Fruit fly (Drosophila melanogaster) whole organism, embryonic: ENCODE results near the gene CG5214.

Experiments
- Abd-B ChIP-seq: fragments of 200-800 bp; sonication (Bioruptor generic); optimal IDR thresholded peaks from 2 replicates; lab custom pipeline; 2018; ENCODE audit warnings: missing biosample characterization, mild to moderate bottlenecking, missing genetic modification characterization, moderate library complexity
- Awh ChIP-seq: fragments of 200-800 bp; sonication (Bioruptor generic); IDR thresholded peaks from 2 replicates; pipeline ENCODE4, ENCODE4 v1.3.6; 2022; ENCODE audit warnings: missing biosample characterization, missing genetic modification characterization
- CG10209 ChIP-seq: fragments of 200-800 bp; sonication (Bioruptor generic); optimal IDR thresholded peaks from 3 replicates; lab custom pipeline; 2017; ENCODE audit warnings: missing biosample characterization, mild to moderate bottlenecking, missing genetic modification characterization, missing genetic modification reagents
- CG10462 ChIP-seq: fragments of 200-800 bp; sonication (Bioruptor generic); optimal IDR thresholded peaks from 2 replicates; lab custom pipeline; 2016; ENCODE audit warnings: missing biosample characterization, missing genetic modification characterization
- CG10979 ChIP-seq: fragments of 200-800 bp; sonication (Bioruptor generic); optimal IDR thresholded peaks from 2 replicates; lab custom pipeline; 2018; ENCODE audit warnings: missing biosample characterization, mild to moderate bottlenecking, missing genetic modification characterization, moderate library complexity
- CG11247 ChIP-seq: fragments of 200-800 bp; sonication (Bioruptor generic); IDR thresholded peaks from 2 replicates; pipeline ENCODE4 v1.3.6; 2022; ENCODE audit warnings: missing biosample characterization, missing genetic modification characterization
- CG11504 ChIP-seq: fragments of 200-800 bp; sonication (Bioruptor generic); optimal IDR thresholded peaks from 3 replicates; lab custom pipeline; 2019; ENCODE audit warnings: missing biosample characterization, mild to moderate bottlenecking, missing genetic modification characterization, moderate library complexity
- CG12391 ChIP-seq: fragments of 200-800 bp; sonication (Bioruptor generic); optimal IDR thresholded peaks from 3 replicates; lab custom pipeline; 2018; ENCODE audit warnings: missing biosample characterization, mild to moderate bottlenecking, missing genetic modification characterization, moderate library complexity
- CG13624 ChIP-seq: fragments of 200-800 bp; sonication (Bioruptor generic); optimal IDR thresholded peaks from 2 replicates; lab custom pipeline; 2016; ENCODE audit warnings: missing biosample characterization, missing genetic modification characterization
- CG14710 ChIP-seq: fragments of 200-800 bp; sonication (Bioruptor generic); optimal IDR thresholded peaks from 3 replicates; lab custom pipeline; 2019; ENCODE audit warnings: missing biosample characterization, mild to moderate bottlenecking, missing genetic modification characterization, moderate library complexity
- CG15073 ChIP-seq: fragments of 200-800 bp; sonication (Bioruptor generic); optimal IDR thresholded peaks from 2 replicates; lab custom pipeline; 2016; ENCODE audit warnings: missing biosample characterization, missing genetic modification characterization
- CG1602 ChIP-seq: fragments of 200-800 bp; sonication (Bioruptor generic); optimal IDR thresholded peaks from 3 replicates; lab custom pipeline; 2016; ENCODE audit warnings: missing biosample characterization, missing genetic modification characterization
- CG17328 ChIP-seq: fragments of 200-800 bp; sonication (Bioruptor generic); IDR thresholded peaks from 2 replicates; pipeline ENCODE4 v1.3.6; 2022; ENCODE audit warnings: missing biosample characterization, missing genetic modification characterization
- CG18476 ChIP-seq: fragments of 200-800 bp; sonication (Bioruptor generic); optimal IDR thresholded peaks from 2 replicates; lab custom pipeline; 2016; ENCODE audit warnings: missing biosample characterization, mild to moderate bottlenecking, missing genetic modification characterization
- CG18619 ChIP-seq: fragments of 200-800 bp; sonication (Bioruptor generic); optimal IDR thresholded peaks from 3 replicates; lab custom pipeline; 2017; ENCODE audit warnings: missing biosample characterization, mild to moderate bottlenecking, missing genetic modification characterization
- CG31441 ChIP-seq: fragments of 200-800 bp; sonication (Bioruptor generic); IDR thresholded peaks from 2 replicates; pipeline ENCODE4 v1.3.6; 2022; ENCODE audit warnings: missing biosample characterization, missing genetic modification characterization
- CG34224 ChIP-seq: fragments of 200-800 bp; sonication (Bioruptor generic); IDR thresholded peaks from 3 replicates; pipeline ENCODE4 v1.3.6; 2022; ENCODE audit warnings: missing biosample characterization, missing genetic modification characterization; ENCODE audit not compliant: partially characterized antibody
- CG3995 ChIP-seq: fragments of 200-800 bp; sonication (Bioruptor generic); optimal IDR thresholded peaks from 3 replicates; lab custom pipeline; 2016; ENCODE audit warnings: missing biosample characterization, missing genetic modification characterization
- CG4617 ChIP-seq: fragments of 200-800 bp; sonication (Bioruptor generic); optimal IDR thresholded peaks from 3 replicates; lab custom pipeline; 2016; ENCODE audit warnings: missing biosample characterization, missing genetic modification characterization, borderline replicate concordance
- CG6765 ChIP-seq: fragments of 200-800 bp; sonication (Bioruptor generic); optimal IDR thresholded peaks from 3 replicates; lab custom pipeline; 2017; ENCODE audit warnings: missing biosample characterization, mild to moderate bottlenecking, missing genetic modification characterization
- CG7372 ChIP-seq: fragments of 200-800 bp; sonication (Bioruptor generic); IDR thresholded peaks from 2 replicates; pipeline ENCODE4 v1.3.6; 2022; ENCODE audit warnings: missing biosample characterization, missing genetic modification characterization
- CG7987 ChIP-seq: fragments of 200-800 bp; sonication (Bioruptor generic); optimal IDR thresholded peaks from 2 replicates; lab custom pipeline; 2018; ENCODE audit warnings: missing biosample characterization, mild to moderate bottlenecking, missing genetic modification characterization, moderate library complexity
- CG8765 ChIP-seq: fragments of 200-800 bp; sonication (Bioruptor generic); IDR thresholded peaks from 2 replicates; pipeline ENCODE4 v1.3.6; 2022; ENCODE audit warnings: missing biosample characterization, missing genetic modification characterization
- CG9797 ChIP-seq: fragments of 200-800 bp; sonication (Bioruptor generic); optimal IDR thresholded peaks from 3 replicates; lab custom pipeline; 2018; ENCODE audit warnings: missing biosample characterization, mild to moderate bottlenecking, missing genetic modification characterization
- CG9932 ChIP-seq: fragments of 200-800 bp; sonication (Bioruptor generic); IDR thresholded peaks from 2 replicates; pipeline ENCODE4 v1.3.6; 2022; ENCODE audit warnings: missing biosample characterization, missing genetic modification characterization
- CTCF ChIP-seq: fragments of 200-800 bp; sonication (Bioruptor generic); optimal IDR thresholded peaks from 2 replicates; lab custom pipeline; 2017; ENCODE audit warnings: missing biosample characterization, mild to moderate bottlenecking, missing genetic modification characterization, moderate library complexity
- D ChIP-seq, 2 experiments: fragments of 200-800 bp in 1 of 2; fragments of >200 bp in 1 of 2; sonication (Bioruptor generic) in 1 of 2; optimal IDR thresholded peaks; 2 replicates in 1 of 2; 3 replicates in 1 of 2; lab custom pipeline; 2017; ENCODE audit warnings: mild to moderate bottlenecking in 1 of 2, missing biosample characterization in 1 of 2, missing genetic modification characterization in 1 of 2, missing genetic modification reagents in 1 of 2
- Hmx ChIP-seq: fragments of 200-800 bp; sonication (Bioruptor generic); optimal IDR thresholded peaks from 2 replicates; lab custom pipeline; 2016; ENCODE audit warnings: missing biosample characterization, missing genetic modification characterization
- Lpt ChIP-seq: fragments of >200 bp; optimal IDR thresholded peaks from 2 replicates; lab custom pipeline; 2018; ENCODE audit warnings: missing biosample characterization, missing genetic modification characterization
- MTF-1 ChIP-seq: fragments of 200-800 bp; sonication (Bioruptor generic); optimal IDR thresholded peaks from 2 replicates; lab custom pipeline; 2018; ENCODE audit warnings: missing biosample characterization, mild to moderate bottlenecking, missing genetic modification characterization, borderline replicate concordance
- Mad ChIP-seq: fragments of 200-800 bp; sonication (Bioruptor generic); optimal IDR thresholded peaks from 2 replicates; lab custom pipeline; 2016; ENCODE audit warnings: missing biosample characterization, missing genetic modification characterization
- Myb ChIP-seq: fragments of 200-800 bp; sonication (Bioruptor generic); optimal IDR thresholded peaks from 2 replicates; lab custom pipeline; 2016; ENCODE audit warnings: missing biosample characterization, missing genetic modification characterization
- Rfx ChIP-seq: fragments of 200-800 bp; sonication (Bioruptor generic); IDR thresholded peaks from 2 replicates; pipeline ENCODE4 v1.3.6; 2022; ENCODE audit warnings: missing biosample characterization, missing genetic modification characterization
- Six4 ChIP-seq: fragments of 200-800 bp; sonication (Bioruptor generic); optimal IDR thresholded peaks from 2 replicates; lab custom pipeline; 2016; ENCODE audit warnings: missing biosample characterization, missing genetic modification characterization
- Trl ChIP-seq, 3 experiments: fragments of >200 bp in 2 of 3; fragments of 200-800 bp in 1 of 3; sonication (Bioruptor generic) in 1 of 3; optimal IDR thresholded peaks; 2 replicates in 1 of 3; 3 replicates in 2 of 3; lab custom pipeline; 2016 to 2017; ENCODE audit warnings: missing biosample characterization in 1 of 3, missing genetic modification characterization in 1 of 3
- Xrp1 ChIP-seq: fragments of 200-800 bp; sonication (Bioruptor generic); IDR thresholded peaks from 2 replicates; pipeline ENCODE4 v1.3.6; 2022; ENCODE audit warnings: missing biosample characterization, missing genetic modification characterization
- ab ChIP-seq: fragments of 200-800 bp; sonication (Bioruptor generic); optimal IDR thresholded peaks from 2 replicates; lab custom pipeline; 2016; ENCODE audit warnings: missing biosample characterization, missing genetic modification characterization
- cg ChIP-seq: fragments of 200-800 bp; sonication (Bioruptor generic); optimal IDR thresholded peaks from 3 replicates; lab custom pipeline; 2019; ENCODE audit warnings: missing biosample characterization, mild to moderate bottlenecking, missing genetic modification characterization, moderate library complexity
- chm ChIP-seq: fragments of 200-800 bp; sonication (Bioruptor generic); IDR thresholded peaks from 2 replicates; pipeline ENCODE4 v1.3.6; 2022; ENCODE audit warnings: missing biosample characterization, missing genetic modification characterization
- crp ChIP-seq, 2 experiments: fragments of 200-800 bp; sonication (Bioruptor generic); optimal IDR thresholded peaks; 2 replicates in 1 of 2; 3 replicates in 1 of 2; lab custom pipeline; 2017; ENCODE audit warnings: missing biosample characterization in 2 of 2, missing genetic modification characterization in 2 of 2, mild to moderate bottlenecking in 1 of 2, moderate library complexity in 1 of 2
- dpn ChIP-seq, 2 experiments: fragments of 200-800 bp; sonication (Bioruptor generic); optimal IDR thresholded peaks; 3 replicates each; lab custom pipeline; 2016; ENCODE audit warnings: missing biosample characterization in 2 of 2, missing genetic modification characterization in 2 of 2
- fd64A ChIP-seq: fragments of 200-800 bp; sonication (Bioruptor generic); optimal IDR thresholded peaks from 3 replicates; lab custom pipeline; 2018; ENCODE audit warnings: missing biosample characterization, mild to moderate bottlenecking, missing genetic modification characterization
- inv ChIP-seq: fragments of 200-800 bp; sonication (Bioruptor generic); IDR thresholded peaks from 2 replicates; pipeline ENCODE4 v1.3.6; 2022; ENCODE audit warnings: missing biosample characterization, missing genetic modification characterization; ENCODE audit not compliant: partially characterized antibody
- ken ChIP-seq: fragments of 200-800 bp; sonication (Bioruptor generic); IDR thresholded peaks from 3 replicates; pipeline ENCODE4 v1.3.6; 2022; ENCODE audit warnings: missing biosample characterization, missing genetic modification characterization
- nau ChIP-seq: fragments of 200-800 bp; sonication (Bioruptor generic); optimal IDR thresholded peaks from 3 replicates; lab custom pipeline; 2017; ENCODE audit warnings: missing biosample characterization, mild to moderate bottlenecking, missing genetic modification characterization, missing genetic modification reagents
- nerfin-1 ChIP-seq: fragments of 200-800 bp; sonication (Bioruptor generic); optimal IDR thresholded peaks from 3 replicates; lab custom pipeline; 2019; ENCODE audit warnings: missing biosample characterization, mild to moderate bottlenecking, missing genetic modification characterization, moderate library complexity
- odd ChIP-seq: fragments of 200-800 bp; sonication (Bioruptor generic); optimal IDR thresholded peaks from 2 replicates; lab custom pipeline; 2017; ENCODE audit warnings: missing biosample characterization, mild to moderate bottlenecking, missing genetic modification characterization
- onecut ChIP-seq: fragments of 200-800 bp; sonication (Bioruptor generic); IDR thresholded peaks from 2 replicates; pipeline ENCODE4 v1.3.6; 2022; ENCODE audit warnings: missing biosample characterization, missing genetic modification characterization
- ranshi ChIP-seq: fragments of 200-800 bp; sonication (Bioruptor generic); IDR thresholded peaks from 2 replicates; pipeline ENCODE4 v1.3.6; 2022; ENCODE audit warnings: missing biosample characterization, missing genetic modification characterization
- yki ChIP-seq: fragments of >200 bp; optimal IDR thresholded peaks from 3 replicates; lab custom pipeline; 2018
- zfh1 ChIP-seq: fragments of 200-800 bp; sonication (Bioruptor generic); IDR thresholded peaks from 3 replicates; pipeline ENCODE4 v1.3.6; 2022; ENCODE audit warnings: missing biosample characterization, missing genetic modification characterization

Gene CG5214

DNA sequence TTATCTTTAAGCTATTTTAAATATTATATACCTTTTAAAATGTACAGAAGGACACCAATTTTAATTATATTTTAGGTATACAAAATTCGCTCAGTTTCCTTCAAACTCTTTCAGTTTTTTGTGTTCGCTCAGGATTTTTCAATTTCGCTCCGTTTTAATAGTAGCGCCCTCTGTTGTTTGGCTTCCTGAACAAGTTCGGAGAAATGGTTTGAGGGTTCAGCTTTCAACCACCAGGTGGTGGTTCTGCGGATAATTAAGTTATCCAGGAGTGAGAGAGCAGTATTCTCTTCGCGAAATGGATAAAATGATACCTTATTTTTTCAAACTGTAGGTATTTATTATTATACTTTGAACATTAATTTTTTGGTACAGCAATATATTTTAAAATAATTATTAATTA, 24.9 kb downstream of the CG5214 start (continued):
- no peak for TF ChIP-seq CG7372
- peak; percentile 53 for TF ChIP-seq Mad (GFP tag; lab: Kevin White, UChicago)
- TF ChIP-seq CG12391 (tag; lab: Kevin White, UChicago): no peak
- no peak for TF ChIP-seq CG9932 (GFP tag; lab: Robert Waterston, UW)
- no peak for TF ChIP-seq CG11504 (tag; lab: Kevin White, UChicago)
- no peak for TF ChIP-seq CG14710 (tag; lab: Kevin White, UChicago)
- TF ChIP-seq CG34224 (GFP tag; lab: Robert Waterston, UW): no peak
- no peak; the same call in 1 of the 2 replicates for TF ChIP-seq CG11247 (GFP tag; lab: Robert Waterston, UW)
- peak in 1 of 2 experiments; percentile 44 for TF ChIP-seq Trl (optimal IDR thresholded peaks at IDR 0.05; lab: Kevin White, UChicago)
- TF ChIP-seq Trl (GFP tag; optimal IDR thresholded peaks at IDR 0.05; lab: Kevin White, UChicago): peak; percentile 73
- TF ChIP-seq Rfx (GFP tag; lab: Robert Waterston, UW): no peak; the same call in 1 of the 2 replicates
- peak; percentile 45 to 65 for TF ChIP-seq dpn (GFP tag; optimal IDR thresholded peaks at IDR 0.05; lab: Kevin White, UChicago)
- peak; percentile 30; the same call in 1 of the 3 replicates for TF ChIP-seq ken (GFP tag; lab: Robert Waterston, UW)
- TF ChIP-seq nau (GFP tag; lab: Kevin White, UChicago): no peak
- TF ChIP-seq chm (GFP tag; lab: Robert Waterston, UW): peak; percentile 87
- no peak for TF ChIP-seq CG15073 (GFP tag; lab: Kevin White, UChicago)
- TF ChIP-seq CG10979: peak; percentile 83
- peak; percentile 51 for TF ChIP-seq CG1602 (GFP tag; lab: Kevin White, UChicago)
- TF ChIP-seq cg: no peak
- TF ChIP-seq CG3995 (GFP tag; lab: Kevin White, UChicago): no peak
- no peak for TF ChIP-seq CG7987 (GFP tag; lab: Kevin White, UChicago)
- TF ChIP-seq crp (GFP tag; optimal IDR thresholded peaks at IDR 0.05; lab: Kevin White, UChicago): peak in 1 of 2 experiments; percentile 3
- TF ChIP-seq D (optimal IDR thresholded peaks at IDR 0.05; lab: Kevin White, UChicago): no peak
- TF ChIP-seq D (GFP tag; optimal IDR thresholded peaks at IDR 0.05; lab: Kevin White, UChicago): peak; percentile 75
- TF ChIP-seq inv (GFP tag; lab: Robert Waterston, UW): no peak
- TF ChIP-seq Abd-B (GFP tag; lab: Kevin White, UChicago): no peak
- TF ChIP-seq CG4617 (GFP tag; lab: Kevin White, UChicago): peak; percentile 9
- no peak for TF ChIP-seq Hmx (GFP tag; lab: Kevin White, UChicago)
- TF ChIP-seq CTCF (GFP tag; lab: Kevin White, UChicago): peak; percentile 94
- peak; percentile 79 for TF ChIP-seq odd
- TF ChIP-seq CG18619 (GFP tag; lab: Kevin White, UChicago): peak; percentile 55
- no peak for TF ChIP-seq CG8765
- TF ChIP-seq CG6765: peak; percentile 77
- no peak for TF ChIP-seq CG13624 (GFP tag; lab: Kevin White, UChicago)
- TF ChIP-seq onecut: peak; percentile 82
- TF ChIP-seq Xrp1 (GFP tag; lab: Robert Waterston, UW): peak; percentile 83
- TF ChIP-seq CG9797: no peak
- TF ChIP-seq yki (lab: Kevin White, UChicago): no peak
- TF ChIP-seq Lpt (GFP tag; lab: Kevin White, UChicago): peak; percentile 97
- no peak for TF ChIP-seq ab (GFP tag; lab: Kevin White, UChicago)
- TF ChIP-seq CG17328 (GFP tag; lab: Robert Waterston, UW): peak; percentile 73
- peak; percentile 75 for TF ChIP-seq Six4 (GFP tag; lab: Kevin White, UChicago)
- peak; percentile 42 for TF ChIP-seq CG10462 (GFP tag; lab: Kevin White, UChicago)
- 0 out of 2 replicates have a peak, but pooled peaks have one; percentile 6 for TF ChIP-seq ranshi (GFP tag; lab: Robert Waterston, UW)
- TF ChIP-seq CG18476 (GFP tag; lab: Kevin White, UChicago): peak; percentile 32
- TF ChIP-seq zfh1 (GFP tag; lab: Robert Waterston, UW): no peak
- TF ChIP-seq MTF-1 (GFP tag; lab: Kevin White, UChicago): peak; percentile 88
- no peak; the same call in 1 of the 2 replicates for TF ChIP-seq CG31441
- peak; percentile 66 for TF ChIP-seq fd64A (GFP tag; lab: Kevin White, UChicago)
- peak; percentile 57 for TF ChIP-seq CG10209
- TF ChIP-seq nerfin-1 (tag; lab: Kevin White, UChicago): no peak
- peak; percentile 72 for TF ChIP-seq Awh (GFP tag; lab: Robert Waterston, UW)
- peak; percentile 13 for TF ChIP-seq Myb (GFP tag; lab: Kevin White, UChicago)
